Fruit fly (Drosophila melanogaster) whole organism, prepupa: Measurements from ENCODE around the gene CG33003.

Experiments used
- Blimp-1 ChIP-seq: fragments of 200-800 bp; sonication (Bioruptor generic); optimal IDR thresholded peaks from 3 replicates; lab custom pipeline; 2017; ENCODE audit warnings: missing biosample characterization, missing genetic modification characterization, mild to moderate bottlenecking, moderate library complexity, missing genetic modification reagents
- CG11294 ChIP-seq: fragments of 200-800 bp; sonication (Bioruptor generic); IDR thresholded peaks from 2 replicates; pipeline ENCODE4 v1.3.6; 2022; ENCODE audit warnings: missing biosample characterization, missing genetic modification characterization
- CG11762 ChIP-seq: fragments of 200-800 bp; sonication (Bioruptor generic); optimal IDR thresholded peaks from 3 replicates; lab custom pipeline; 2016; ENCODE audit warnings: missing biosample characterization, missing genetic modification characterization; ENCODE audit not compliant: insufficient read depth
- CG11902 ChIP-seq: fragments of 200-800 bp; sonication (Bioruptor generic); optimal IDR thresholded peaks from 3 replicates; lab custom pipeline; 2016; ENCODE audit warnings: missing biosample characterization, missing genetic modification characterization
- CG15336 ChIP-seq: fragments of 200-800 bp; sonication (Bioruptor generic); IDR thresholded peaks from 2 replicates; pipeline ENCODE4 v1.3.6; 2022; ENCODE audit warnings: missing biosample characterization, missing genetic modification characterization
- CG1621 ChIP-seq: fragments of 200-800 bp; sonication (Bioruptor generic); optimal IDR thresholded peaks from 3 replicates; lab custom pipeline; 2018; ENCODE audit warnings: missing biosample characterization, mild to moderate bottlenecking, missing genetic modification characterization
- CG32006 ChIP-seq: fragments of 200-800 bp; sonication (Bioruptor generic); optimal IDR thresholded peaks from 3 replicates; lab custom pipeline; 2017; ENCODE audit warnings: missing biosample characterization, mild to moderate bottlenecking, missing genetic modification characterization
- CG34406 ChIP-seq: fragments of 200-800 bp; sonication (Bioruptor generic); optimal IDR thresholded peaks from 3 replicates; lab custom pipeline; 2016; ENCODE audit warnings: missing biosample characterization, missing genetic modification characterization
- CG4318 ChIP-seq: fragments of 200-800 bp; sonication (Bioruptor generic); optimal IDR thresholded peaks from 3 replicates; lab custom pipeline; 2017; ENCODE audit warnings: missing biosample characterization, mild to moderate bottlenecking, missing genetic modification characterization
- CG6163 ChIP-seq: fragments of 200-800 bp; sonication (Bioruptor generic); IDR thresholded peaks from 3 replicates; pipeline ENCODE4 v1.3.6; 2022; ENCODE audit warnings: missing biosample characterization, missing genetic modification characterization
- CG6276 ChIP-seq: fragments of 200-800 bp; sonication (Bioruptor generic); optimal IDR thresholded peaks from 2 replicates; lab custom pipeline; 2017; ENCODE audit warnings: missing biosample characterization, mild to moderate bottlenecking, missing genetic modification characterization
- CG6792 ChIP-seq: fragments of 200-800 bp; sonication (Bioruptor generic); optimal IDR thresholded peaks from 3 replicates; lab custom pipeline; 2016; ENCODE audit warnings: missing biosample characterization, missing genetic modification characterization
- CG6808 ChIP-seq: fragments of 200-800 bp; sonication (Bioruptor generic); optimal IDR thresholded peaks from 3 replicates; lab custom pipeline; 2017; ENCODE audit warnings: missing biosample characterization, missing genetic modification characterization, mild to moderate bottlenecking, moderate library complexity, missing genetic modification reagents
- CG7368 ChIP-seq: fragments of 200-800 bp; sonication (Bioruptor generic); optimal IDR thresholded peaks from 3 replicates; lab custom pipeline; 2016; ENCODE audit warnings: missing biosample characterization, missing genetic modification characterization
- CG8119 ChIP-seq: fragments of 200-800 bp; sonication (Bioruptor generic); IDR thresholded peaks from 3 replicates; pipeline ENCODE4 v1.3.6; 2022; ENCODE audit warnings: missing biosample characterization, missing genetic modification characterization
- CG8319 ChIP-seq: fragments of 200-800 bp; sonication (Bioruptor generic); optimal IDR thresholded peaks from 3 replicates; lab custom pipeline; 2016; ENCODE audit warnings: missing biosample characterization, missing genetic modification characterization
- CG8632 ChIP-seq: fragments of 200-800 bp; sonication (Bioruptor generic); optimal IDR thresholded peaks from 3 replicates; lab custom pipeline; 2016; ENCODE audit warnings: missing biosample characterization, missing genetic modification characterization
- CG9139 ChIP-seq: fragments of 200-800 bp; sonication (Bioruptor generic); optimal IDR thresholded peaks from 3 replicates; lab custom pipeline; 2017; ENCODE audit warnings: missing biosample characterization, mild to moderate bottlenecking, missing genetic modification characterization
- Eip78C ChIP-seq: fragments of 200-800 bp; sonication (Bioruptor generic); peaks from one replicate; lab custom pipeline; 2016; ENCODE audit warnings: missing biosample characterization, missing genetic modification characterization
- Ets21C ChIP-seq: fragments of 200-800 bp; sonication (Bioruptor generic); optimal IDR thresholded peaks from 3 replicates; lab custom pipeline; 2016; ENCODE audit warnings: missing biosample characterization, missing genetic modification characterization
- Ets96B ChIP-seq: fragments of 200-800 bp; optimal IDR thresholded peaks from 2 replicates; lab custom pipeline; 2019; ENCODE audit warnings: missing biosample characterization, mild to moderate bottlenecking, missing genetic modification characterization, moderate library complexity
- Gug ChIP-seq: fragments of 200-800 bp; sonication (Bioruptor generic); IDR thresholded peaks from 2 replicates; pipeline ENCODE4 v1.3.6; 2022; ENCODE audit warnings: missing biosample characterization, missing genetic modification characterization
- Hr38 ChIP-seq: sonication (Bioruptor generic); optimal IDR thresholded peaks from 2 replicates; lab custom pipeline; 2016; ENCODE audit warnings: missing biosample characterization, missing genetic modification characterization
- Lpt ChIP-seq: fragments of 200-800 bp; sonication (Bioruptor generic); optimal IDR thresholded peaks from 3 replicates; lab custom pipeline; 2016; ENCODE audit warnings: missing biosample characterization, missing genetic modification characterization
- Met ChIP-seq: fragments of 200-800 bp; sonication (Bioruptor generic); optimal IDR thresholded peaks from 3 replicates; lab custom pipeline; 2016; ENCODE audit warnings: missing biosample characterization, missing genetic modification characterization
- OdsH ChIP-seq: fragments of 200-800 bp; sonication (Bioruptor generic); optimal IDR thresholded peaks from 3 replicates; lab custom pipeline; 2016; ENCODE audit warnings: missing biosample characterization, missing genetic modification characterization
- Sox102F ChIP-seq: fragments of 200-800 bp; sonication (Bioruptor generic); optimal IDR thresholded peaks from 2 replicates; lab custom pipeline; 2016; ENCODE audit warnings: missing biosample characterization, mild to moderate bottlenecking, missing genetic modification characterization
- Sox14 ChIP-seq: fragments of 200-800 bp; sonication (Bioruptor generic); optimal IDR thresholded peaks from 3 replicates; lab custom pipeline; 2016; ENCODE audit warnings: missing biosample characterization, missing genetic modification characterization
- acj6 ChIP-seq: fragments of 200-800 bp; sonication (Bioruptor generic); optimal IDR thresholded peaks from 3 replicates; lab custom pipeline; 2016; ENCODE audit warnings: missing biosample characterization, missing genetic modification characterization
- dac ChIP-seq: fragments of 200-800 bp; sonication (Bioruptor generic); optimal IDR thresholded peaks from 2 replicates; lab custom pipeline; 2017; ENCODE audit warnings: missing biosample characterization, mild to moderate bottlenecking, missing genetic modification characterization
- dsx ChIP-seq: fragments of 200-800 bp; optimal IDR thresholded peaks from 3 replicates; lab custom pipeline; 2019; ENCODE audit warnings: missing biosample characterization, mild to moderate bottlenecking, missing genetic modification characterization, moderate library complexity; ENCODE audit not compliant: poor library complexity, severe bottlenecking
- eg ChIP-seq: fragments of 200-800 bp; sonication (Bioruptor generic); IDR thresholded peaks from 3 replicates; pipeline ENCODE4 v1.3.6; 2022; ENCODE audit warnings: missing biosample characterization, missing genetic modification characterization
- esn ChIP-seq: fragments of 200-800 bp; sonication (Bioruptor generic); optimal IDR thresholded peaks from 2 replicates; lab custom pipeline; 2016; ENCODE audit warnings: missing biosample characterization, mild to moderate bottlenecking, missing genetic modification characterization, moderate library complexity
- fd85E ChIP-seq: fragments of 200-800 bp; sonication (Bioruptor generic); optimal IDR thresholded peaks from 3 replicates; lab custom pipeline; 2016; ENCODE audit warnings: missing biosample characterization, missing genetic modification characterization
- fkh ChIP-seq: fragments of 200-800 bp; sonication (Bioruptor generic); optimal IDR thresholded peaks from 3 replicates; lab custom pipeline; 2017; ENCODE audit warnings: missing biosample characterization, mild to moderate bottlenecking, missing genetic modification characterization, moderate library complexity
- net ChIP-seq: fragments of 200-800 bp; sonication (Bioruptor generic); optimal IDR thresholded peaks from 3 replicates; lab custom pipeline; 2016; ENCODE audit warnings: missing biosample characterization, missing genetic modification characterization
- pdm3 ChIP-seq: fragments of 200-800 bp; sonication (Bioruptor generic); optimal IDR thresholded peaks from 3 replicates; lab custom pipeline; 2016; ENCODE audit warnings: missing biosample characterization, missing genetic modification characterization
- salr ChIP-seq, 2 experiments: fragments of 200-800 bp; sonication (Bioruptor generic); optimal IDR thresholded peaks; 3 replicates each; lab custom pipeline; 2016 to 2018; ENCODE audit warnings: missing biosample characterization in 2 of 2, missing genetic modification characterization in 2 of 2, mild to moderate bottlenecking in 1 of 2
- spab ChIP-seq: fragments of 200-800 bp; sonication (Bioruptor generic); optimal IDR thresholded peaks from 2 replicates; lab custom pipeline; 2017; ENCODE audit warnings: missing biosample characterization, mild to moderate bottlenecking, missing genetic modification characterization, missing genetic modification reagents
- ss ChIP-seq, 2 experiments: fragments of 200-800 bp; sonication (Bioruptor generic); optimal IDR thresholded peaks; 2 replicates in 1 of 2; 3 replicates in 1 of 2; lab custom pipeline; 2017 to 2018; ENCODE audit warnings: mild to moderate bottlenecking in 2 of 2, missing biosample characterization in 2 of 2, missing genetic modification characterization in 2 of 2, moderate library complexity in 1 of 2
- svp ChIP-seq: fragments of 200-800 bp; sonication (Bioruptor generic); peaks from one replicate; lab custom pipeline; 2016; ENCODE audit warnings: missing biosample characterization, missing genetic modification characterization
- vri ChIP-seq: fragments of 200-800 bp; sonication (Bioruptor generic); optimal IDR thresholded peaks from 3 replicates; lab custom pipeline; 2016; ENCODE audit warnings: missing biosample characterization, mild to moderate bottlenecking, missing genetic modification characterization

CG33003 gene

dm6 chr2L:4386926-4387550 lies 13.7 kb upstream of the CG33003 start, which contains the start of gene Psf2:
Gene Psf2, minus strand, starts transcription at chr2L:4387356.
- TF ChIP-seq esn (GFP tag; lab: Kevin White, UChicago) (no peak), fkh (GFP tag; lab: Kevin White, UChicago) (peak; percentile 89), svp (GFP tag; lab: Kevin White, UChicago) (peak; percentile 72)

DNA sequence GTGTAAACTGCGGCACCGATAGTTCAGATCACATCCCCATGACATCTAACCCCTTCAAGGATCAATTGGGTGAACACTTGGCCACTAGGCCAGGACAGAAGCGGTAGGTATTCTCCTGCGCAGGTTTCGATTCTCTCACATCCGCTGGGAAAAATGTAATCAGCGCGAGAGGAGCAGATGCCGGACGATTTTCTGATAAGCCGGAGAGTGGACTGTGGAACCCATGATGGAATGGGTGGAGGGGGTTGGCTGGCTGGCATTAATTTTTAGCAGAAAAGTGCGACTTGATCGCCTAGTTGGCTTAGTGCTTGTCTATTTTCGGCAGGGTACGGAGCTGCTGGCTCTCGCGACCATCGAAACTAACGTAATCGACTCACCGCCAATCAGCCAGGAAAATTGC lies 12.7 kb upstream of the CG33003 start, which contains the start of gene Tps1:
Tps1 (plus strand) TSS at position 301 of the 400 bp plus-strand sequence.
- TF ChIP-seq svp (GFP tag; lab: Kevin White, UChicago) (peak; percentile 68), CG6276 (GFP tag; lab: Kevin White, UChicago) (no peak)

dm6 chr2L:4389405-4390115 lies 11.2 kb upstream of the CG33003 start:
- TF ChIP-seq ss (GFP tag; optimal IDR thresholded peaks at IDR 0.05; lab: Kevin White, UChicago) (no peak), pdm3 (GFP tag; lab: Kevin White, UChicago) (no peak), svp (GFP tag; lab: Kevin White, UChicago) (peak; percentile 97), acj6 (GFP tag; lab: Kevin White, UChicago) (no peak), CG6808 (GFP tag; lab: Kevin White, UChicago) (no peak), CG6163 (GFP tag; lab: Robert Waterston, UW) (no peak), Eip78C (GFP tag; lab: Kevin White, UChicago) (peak; percentile 42), vri (peak; percentile 58), net (no peak)

dm6 chr2L:4393842-4394421 lies 6.8 kb upstream of the CG33003 start, which contains the start of gene CG3652:
Gene CG3652, minus strand, starts transcription at chr2L:4393876.
- TF ChIP-seq CG34406 (GFP tag; lab: Kevin White, UChicago) = no peak
- peak; percentile 37 for TF ChIP-seq CG11762 (GFP tag; lab: Kevin White, UChicago)
- no peak for TF ChIP-seq CG15336
- no peak for TF ChIP-seq Gug
- no peak for TF ChIP-seq CG32006
- no peak for TF ChIP-seq net
- no peak for TF ChIP-seq CG4318 (GFP tag; lab: Kevin White, UChicago)
- no peak for TF ChIP-seq CG6808 (GFP tag; lab: Kevin White, UChicago)
- TF ChIP-seq Ets21C = no peak
- no peak for TF ChIP-seq Met (GFP tag; lab: Kevin White, UChicago)
- no peak for TF ChIP-seq acj6 (GFP tag; lab: Kevin White, UChicago)
- TF ChIP-seq Sox14 (GFP tag; lab: Kevin White, UChicago) = peak; percentile 63
- no peak for TF ChIP-seq CG7368
- no peak for TF ChIP-seq fd85E
- TF ChIP-seq eg (GFP tag; lab: Robert Waterston, UW) = no peak
- 0 out of 3 replicates have a peak, but pooled peaks have one; percentile 33 for TF ChIP-seq CG8119 (GFP tag; lab: Robert Waterston, UW)
- no peak for TF ChIP-seq CG8319
- peak; percentile 88 for TF ChIP-seq svp (GFP tag; lab: Kevin White, UChicago)
- no peak for TF ChIP-seq CG6792 (GFP tag; lab: Kevin White, UChicago)
- TF ChIP-seq spab (GFP tag; lab: Kevin White, UChicago) = no peak
- TF ChIP-seq OdsH (GFP tag; lab: Kevin White, UChicago) = no peak
- TF ChIP-seq Eip78C (GFP tag; lab: Kevin White, UChicago) = no peak
- TF ChIP-seq Lpt (GFP tag; lab: Kevin White, UChicago) = no peak
- no peak for TF ChIP-seq CG9139 (GFP tag; lab: Kevin White, UChicago)
- no peak for TF ChIP-seq dsx (GFP tag; lab: Kevin White, UChicago)
- no peak for TF ChIP-seq Blimp-1
- TF ChIP-seq fkh (GFP tag; lab: Kevin White, UChicago) = no peak
- TF ChIP-seq CG1621 = no peak
- TF ChIP-seq Ets96B = no peak
- TF ChIP-seq dac = no peak
- peak; percentile 26 for TF ChIP-seq CG11902
- no peak for TF ChIP-seq CG8632 (GFP tag; lab: Kevin White, UChicago)
- TF ChIP-seq Sox102F (GFP tag; lab: Kevin White, UChicago) = no peak
- no peak for TF ChIP-seq Hr38 (GFP tag; lab: Kevin White, UChicago)
- TF ChIP-seq salr (GFP tag; optimal IDR thresholded peaks at IDR 0.05; lab: Kevin White, UChicago) = no peak
- TF ChIP-seq CG11294 (GFP tag; lab: Robert Waterston, UW) = no peak
